Worm (Caenorhabditis elegans) whole organism, L4 larva: ENCODE data around the gene ced-13.

Source experiments
- ceh-20 ChIP-seq: fragments of 200-800 bp; sonication (Bioruptor generic); IDR thresholded peaks from 2 replicates; pipeline ENCODE4 v1.3.6; 2022; ENCODE audit warnings: missing genetic modification reagents, missing genetic modification characterization, missing compliant biosample characterization
- mxl-3 ChIP-seq: fragments of 200-800 bp; sonication (Bioruptor generic); optimal IDR thresholded peaks from 2 replicates; lab custom pipeline; 2018; ENCODE audit warnings: mild to moderate bottlenecking, missing genetic modification characterization, missing compliant biosample characterization
- nhr-41 ChIP-seq: fragments of 200-800 bp; sonication (Bioruptor generic); IDR thresholded peaks from 2 replicates; pipeline ENCODE4 v1.3.6; 2022; ENCODE audit warnings: missing genetic modification reagents, missing genetic modification characterization, missing compliant biosample characterization
- nhr-6 ChIP-seq: fragments of 150-350 bp; optimal IDR thresholded peaks from 2 replicates; lab custom pipeline; 2014; ENCODE audit warnings: missing biosample characterization, missing genetic modification characterization
- pha-4 ChIP-seq, 2 experiments: fragments of 150-350 bp in 1 of 2; fragments of 200-800 bp in 1 of 2; sonication (Bioruptor generic) in 1 of 2; IDR thresholded peaks in 1 of 2; optimal IDR thresholded peaks in 1 of 2; 2 replicates each; pipeline versions ENCODE4 v1.3.6 to Lab custom; 2014 to 2022; ENCODE audit warnings: missing genetic modification characterization in 2 of 2, missing genetic modification reagents in 2 of 2, missing biosample characterization in 1 of 2, missing compliant biosample characterization in 1 of 2
- snpc-1.2 ChIP-seq: fragments of 200-800 bp; sonication (Bioruptor generic); IDR thresholded peaks from 2 replicates; pipeline ENCODE4 v1.3.6; 2022; ENCODE audit warnings: missing genetic modification reagents, missing genetic modification characterization, missing compliant biosample characterization
- tag-97 ChIP-seq: fragments of 200-800 bp; sonication (Bioruptor generic); IDR thresholded peaks from 2 replicates; pipeline ENCODE4 v1.3.6; 2022; ENCODE audit warnings: missing genetic modification characterization, missing compliant biosample characterization

DNA sequence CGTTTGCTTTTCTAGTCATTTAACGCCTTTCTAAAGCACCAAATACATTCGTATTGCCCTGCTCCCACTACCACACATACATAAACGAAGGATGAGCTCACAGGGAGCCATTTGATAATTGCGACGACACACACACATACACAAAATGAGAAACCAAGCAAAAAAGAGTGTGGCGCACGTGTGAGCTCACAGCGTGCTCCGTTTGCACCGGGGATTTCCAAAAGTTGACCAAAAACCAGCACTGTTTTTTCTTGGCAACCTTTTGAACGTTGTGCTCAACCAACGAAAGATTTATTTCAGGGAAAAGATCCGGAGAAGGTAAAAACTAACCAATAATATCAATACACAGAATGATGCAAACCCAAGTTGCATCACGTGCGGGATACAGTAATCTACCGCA is 24.6 kb downstream of the ced-13 start, which contains the start of gene ksr-1:
- TF ChIP-seq tag-97 (GFP tag; lab: Robert Waterston, UW) (no peak), nhr-41 (no peak), ceh-20 (GFP tag; lab: Robert Waterston, UW) (no peak), pha-4 (GFP tag; IDR thresholded peaks at IDR 0.05; lab: Robert Waterston, UW) (no peak), pha-4 (tag; optimal IDR thresholded peaks at IDR 0.05; lab: Kevin White, UChicago) (no peak), mxl-3 (GFP tag; lab: Kevin White, UChicago) (no peak), snpc-1.2 (GFP tag; lab: Robert Waterston, UW) (no peak), nhr-6 (no peak)
